Fruit fly (Drosophila melanogaster) S2 (cell line): Measurements from ENCODE around the gene Hel89B.

Source experiments
- CG8478 ChIP-seq: fragments of >200 bp; optimal IDR thresholded peaks from 2 replicates; lab custom pipeline; 2018
- CTCF ChIP-seq, 2 experiments: fragments of >200 bp; optimal IDR thresholded peaks; 2 replicates each; lab custom pipeline; 2018

DNA sequence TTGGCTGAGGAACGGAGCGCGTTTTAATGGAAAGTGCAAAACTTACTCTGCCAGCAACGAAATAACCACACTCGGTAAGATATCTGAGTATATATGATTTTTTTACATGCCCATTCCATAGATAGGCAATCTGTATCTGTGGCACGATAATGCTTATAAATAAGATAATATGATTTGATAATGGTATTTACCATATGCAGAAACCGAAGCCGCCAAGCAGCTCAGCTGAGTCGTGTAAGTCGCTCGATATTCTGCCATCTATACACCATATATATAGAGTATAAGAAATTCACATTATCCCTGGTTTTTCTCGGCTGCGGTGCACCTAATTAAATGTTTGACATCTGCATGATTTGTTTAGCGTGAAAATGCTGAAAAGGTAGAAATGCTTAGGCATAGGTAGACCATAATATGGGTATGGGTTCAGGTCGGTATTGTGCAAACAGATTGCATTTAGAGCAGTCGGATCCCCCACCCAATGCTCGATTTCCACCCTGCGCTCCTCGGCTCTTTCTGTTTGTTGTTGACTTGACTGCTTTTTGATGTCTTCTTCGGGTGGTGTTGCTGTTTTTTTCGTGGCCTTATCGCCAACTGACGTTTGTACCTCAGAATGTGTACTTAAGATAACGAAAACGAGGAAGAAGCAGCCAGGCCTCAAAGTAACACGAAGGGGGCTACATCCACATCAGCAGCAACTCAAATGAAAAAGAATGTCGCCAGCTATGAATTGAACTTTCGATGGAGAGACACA is 33.9 kb downstream of the Hel89B start:
- no peak for TF ChIP-seq CTCF (optimal IDR thresholded peaks at IDR 0.05; lab: Kevin White, UChicago)
- TF ChIP-seq CG8478 (lab: Kevin White, UChicago), result no peak
